Comparison of ENCODE assay signal across 2 fruit fly cellular contexts in the genomic region with DNA sequence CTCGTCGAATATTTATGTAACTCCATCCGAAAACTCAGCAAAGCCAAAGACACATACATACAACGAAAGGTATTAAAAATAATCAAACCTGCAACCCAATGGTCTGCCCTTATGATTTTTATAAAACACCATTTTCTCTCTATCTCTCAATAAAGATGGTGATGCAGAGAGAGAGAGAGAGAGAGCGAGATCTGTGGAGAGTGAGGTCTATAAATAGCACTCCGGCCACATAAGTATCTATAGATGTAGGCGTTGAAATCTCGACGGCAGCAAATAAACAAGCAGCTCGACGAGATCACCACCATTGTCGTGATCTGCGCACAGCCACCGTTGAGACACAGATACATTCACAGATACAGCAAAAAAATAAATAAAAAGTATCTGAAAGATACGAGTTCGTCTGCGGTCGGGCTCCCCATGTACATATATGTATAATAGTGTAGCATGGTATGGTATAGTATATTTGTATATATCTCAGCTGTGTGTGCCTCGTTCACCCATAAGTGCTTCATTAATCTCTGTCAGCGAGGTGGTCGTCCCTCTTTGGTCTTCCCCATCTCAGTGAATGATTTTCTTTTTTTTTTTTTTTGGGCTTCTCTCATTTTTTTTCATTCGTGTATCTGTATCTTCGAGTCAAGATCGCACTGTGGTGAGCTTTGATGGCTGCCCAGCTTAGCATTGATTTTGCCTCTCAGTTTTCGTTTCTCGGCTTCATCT.
TF ChIP-seq lines count a peak whose summit lies in the region.

No protein-coding gene starts in this region.

TF ChIP-seq in whole organism, embryonic, 481 proteins besides CTCF, POLR2A, EP300 and RAD21 (continued from another document):
- TF ChIP-seq pnt (GFP tag; optimal IDR thresholded peaks at IDR 0.05; lab: Kevin White, UChicago), result no peak
- no peak for TF ChIP-seq fd3F (GFP tag; optimal IDR thresholded peaks at IDR 0.05; lab: Kevin White, UChicago)
- TF ChIP-seq Nf-YB (GFP tag; optimal IDR thresholded peaks at IDR 0.05; lab: Kevin White, UChicago), result peak; percentile 96
- TF ChIP-seq jigr1 (GFP tag; IDR thresholded peaks at IDR 0.05; lab: Robert Waterston, UW), result no peak
- no peak for TF ChIP-seq twi (tag; optimal IDR thresholded peaks at IDR 0.05; lab: Kevin White, UChicago)
- no peak for TF ChIP-seq nom (GFP tag; optimal IDR thresholded peaks at IDR 0.05; lab: Kevin White, UChicago)
- no peak for TF ChIP-seq cas (GFP tag; IDR thresholded peaks at IDR 0.05; lab: Robert Waterston, UW)
- TF ChIP-seq eve (GFP tag; optimal IDR thresholded peaks at IDR 0.05; lab: Kevin White, UChicago), result peak in 1 of 2 experiments; percentile 24
- TF ChIP-seq Side (GFP tag; optimal IDR thresholded peaks at IDR 0.05; lab: Kevin White, UChicago), result no peak
- peak; percentile 91 for TF ChIP-seq Nf-YC (tag; optimal IDR thresholded peaks at IDR 0.05; lab: Kevin White, UChicago)
- no peak for TF ChIP-seq ci (GFP tag; IDR thresholded peaks at IDR 0.05; lab: Robert Waterston, UW)
- TF ChIP-seq pita (GFP tag; optimal IDR thresholded peaks at IDR 0.05; lab: Kevin White, UChicago), result no peak
- TF ChIP-seq PHDP (tag; optimal IDR thresholded peaks at IDR 0.05; lab: Kevin White, UChicago), result no peak
- no peak for TF ChIP-seq CG4424 (GFP tag; optimal IDR thresholded peaks at IDR 0.05; lab: Kevin White, UChicago)
- TF ChIP-seq sqz (GFP tag; optimal IDR thresholded peaks at IDR 0.05; lab: Kevin White, UChicago), result peak; percentile 72
- TF ChIP-seq zen (tag; optimal IDR thresholded peaks at IDR 0.05; lab: Kevin White, UChicago), result no peak
- no peak for TF ChIP-seq Aef1 (GFP tag; IDR thresholded peaks at IDR 0.05; lab: Robert Waterston, UW)
- peak; percentile 51 for TF ChIP-seq CG10543 (GFP tag; optimal IDR thresholded peaks at IDR 0.05; lab: Kevin White, UChicago)
- TF ChIP-seq abd-A (tag; optimal IDR thresholded peaks at IDR 0.05; lab: Kevin White, UChicago), result peak; percentile 41
- TF ChIP-seq kni (GFP tag; optimal IDR thresholded peaks at IDR 0.05; lab: Kevin White, UChicago), result peak; percentile 19
- TF ChIP-seq trh (GFP tag; optimal IDR thresholded peaks at IDR 0.05; lab: Kevin White, UChicago), result no peak
- TF ChIP-seq gcm (GFP tag; optimal IDR thresholded peaks at IDR 0.05; lab: Kevin White, UChicago), result peak; percentile 32
- TF ChIP-seq fd102C (GFP tag; optimal IDR thresholded peaks at IDR 0.05; lab: Kevin White, UChicago), result no peak
- TF ChIP-seq cg (GFP tag; optimal IDR thresholded peaks at IDR 0.05; lab: Kevin White, UChicago), result peak; percentile 85
- TF ChIP-seq CG12769 (tag; optimal IDR thresholded peaks at IDR 0.05; lab: Kevin White, UChicago), result peak; percentile 11
- TF ChIP-seq Oaz (GFP tag; IDR thresholded peaks at IDR 0.05; lab: Robert Waterston, UW), result no peak
- peak; percentile 51 for TF ChIP-seq Deaf1 (tag; optimal IDR thresholded peaks at IDR 0.05; lab: Kevin White, UChicago)
- TF ChIP-seq CG9437 (GFP tag; optimal IDR thresholded peaks at IDR 0.05; lab: Kevin White, UChicago), result no peak
- TF ChIP-seq CG3726 (GFP tag; IDR thresholded peaks at IDR 0.05; lab: Robert Waterston, UW), result no peak
- no peak for TF ChIP-seq ATbp (GFP tag; optimal IDR thresholded peaks at IDR 0.05; lab: Kevin White, UChicago)
- TF ChIP-seq tin (GFP tag; optimal IDR thresholded peaks at IDR 0.05; lab: Kevin White, UChicago), result no peak
- TF ChIP-seq nerfin-1 (tag; optimal IDR thresholded peaks at IDR 0.05; lab: Kevin White, UChicago), result no peak
- no peak for TF ChIP-seq tup (GFP tag; optimal IDR thresholded peaks at IDR 0.05; lab: Kevin White, UChicago)

TF ChIP-seq in whole organism, prepupa, 60 proteins besides CTCF, POLR2A, EP300 and RAD21 (continued from another document):
- TF ChIP-seq pdm3 (GFP tag; optimal IDR thresholded peaks at IDR 0.05; lab: Kevin White, UChicago), result no peak
- TF ChIP-seq CG10631 (GFP tag; optimal IDR thresholded peaks at IDR 0.05; lab: Kevin White, UChicago), result no peak
- peak; percentile 28 to 64 for TF ChIP-seq ss (GFP tag; optimal IDR thresholded peaks at IDR 0.05; lab: Kevin White, UChicago)
- TF ChIP-seq esn (GFP tag; optimal IDR thresholded peaks at IDR 0.05; lab: Kevin White, UChicago), result no peak
- TF ChIP-seq CG15336 (GFP tag; IDR thresholded peaks at IDR 0.05; lab: Robert Waterston, UW), result 0 out of 2 replicates have a peak, but pooled peaks have one; percentile 16
- no peak for TF ChIP-seq cyc (GFP tag; optimal IDR thresholded peaks at IDR 0.05; lab: Kevin White, UChicago)
- TF ChIP-seq net (GFP tag; optimal IDR thresholded peaks at IDR 0.05; lab: Kevin White, UChicago), result no peak
- no peak for TF ChIP-seq dac (GFP tag; optimal IDR thresholded peaks at IDR 0.05; lab: Kevin White, UChicago)
- TF ChIP-seq CG6163 (GFP tag; IDR thresholded peaks at IDR 0.05; lab: Robert Waterston, UW), result 0 out of 3 replicates have a peak, but pooled peaks have one; percentile 37
- TF ChIP-seq Eip78C (GFP tag; lab: Kevin White, UChicago), result peak; percentile 32
- no peak for TF ChIP-seq Eip93F (GFP tag; optimal IDR thresholded peaks at IDR 0.05; lab: Kevin White, UChicago)
- TF ChIP-seq Met (GFP tag; optimal IDR thresholded peaks at IDR 0.05; lab: Kevin White, UChicago), result no peak
- no peak for TF ChIP-seq CG9139 (GFP tag; optimal IDR thresholded peaks at IDR 0.05; lab: Kevin White, UChicago)
- TF ChIP-seq fd85E (GFP tag; optimal IDR thresholded peaks at IDR 0.05; lab: Kevin White, UChicago), result no peak
- no peak for TF ChIP-seq fd59A (GFP tag; optimal IDR thresholded peaks at IDR 0.05; lab: Kevin White, UChicago)
- TF ChIP-seq fkh (GFP tag; optimal IDR thresholded peaks at IDR 0.05; lab: Kevin White, UChicago), result peak; percentile 79
